Fruit fly (Drosophila melanogaster) whole organism, embryonic: Measurements from ENCODE around the gene Tctp.

Experiments
- Adf1 ChIP-seq: fragments of 200-800 bp; sonication (Bioruptor generic); IDR thresholded peaks from 2 replicates; pipeline ENCODE4 v1.3.6; 2022; ENCODE audit warnings: missing biosample characterization, missing genetic modification characterization
- Atf3 ChIP-seq: fragments of 200-800 bp; sonication (Bioruptor generic); optimal IDR thresholded peaks from 3 replicates; lab custom pipeline; 2016; ENCODE audit warnings: missing biosample characterization, missing genetic modification characterization
- C15 ChIP-seq: fragments of 200-800 bp; sonication (Bioruptor generic); IDR thresholded peaks from 3 replicates; pipeline ENCODE4 v1.3.6; 2022; ENCODE audit warnings: missing biosample characterization, missing genetic modification characterization
- CG10209 ChIP-seq: fragments of 200-800 bp; sonication (Bioruptor generic); optimal IDR thresholded peaks from 3 replicates; lab custom pipeline; 2017; ENCODE audit warnings: missing biosample characterization, mild to moderate bottlenecking, missing genetic modification characterization, missing genetic modification reagents
- CG1024 ChIP-seq: fragments of 200-800 bp; sonication (Bioruptor generic); IDR thresholded peaks from 2 replicates; pipeline ENCODE4 v1.3.6; 2022; ENCODE audit warnings: missing biosample characterization, missing genetic modification characterization
- CG10565 ChIP-seq: fragments of 200-800 bp; sonication (Bioruptor generic); optimal IDR thresholded peaks from 3 replicates; lab custom pipeline; 2016; ENCODE audit warnings: missing biosample characterization, mild to moderate bottlenecking, missing genetic modification characterization
- CG12155 ChIP-seq: fragments of 200-800 bp; sonication (Bioruptor generic); optimal IDR thresholded peaks from 3 replicates; lab custom pipeline; 2016; ENCODE audit warnings: missing biosample characterization, missing genetic modification characterization
- CG12219 ChIP-seq: fragments of 200-800 bp; sonication (Bioruptor generic); optimal IDR thresholded peaks from 3 replicates; lab custom pipeline; 2018; ENCODE audit warnings: missing biosample characterization, mild to moderate bottlenecking, missing genetic modification characterization
- CG12236 ChIP-seq: fragments of 200-800 bp; sonication (Bioruptor generic); optimal IDR thresholded peaks from 2 replicates; lab custom pipeline; 2016; ENCODE audit warnings: missing biosample characterization, missing genetic modification characterization
- CG12942 ChIP-seq: fragments of 200-800 bp; sonication (Bioruptor generic); optimal IDR thresholded peaks from 3 replicates; lab custom pipeline; 2016; ENCODE audit warnings: missing biosample characterization, missing genetic modification characterization
- CG14667 ChIP-seq: fragments of 200-800 bp; sonication (Bioruptor generic); IDR thresholded peaks from 2 replicates; pipeline ENCODE4 v1.3.6; 2022; ENCODE audit warnings: missing biosample characterization, missing genetic modification characterization
- CG14710 ChIP-seq: fragments of 200-800 bp; sonication (Bioruptor generic); optimal IDR thresholded peaks from 3 replicates; lab custom pipeline; 2019; ENCODE audit warnings: missing biosample characterization, mild to moderate bottlenecking, missing genetic modification characterization, moderate library complexity
- CG14860 ChIP-seq: fragments of 200-800 bp; sonication (Bioruptor generic); IDR thresholded peaks from 3 replicates; pipeline ENCODE4 v1.3.6; 2022; ENCODE audit warnings: missing biosample characterization, missing genetic modification characterization; ENCODE audit not compliant: partially characterized antibody
- CG1529 ChIP-seq: fragments of 200-800 bp; sonication (Bioruptor generic); optimal IDR thresholded peaks from 3 replicates; lab custom pipeline; 2018; ENCODE audit warnings: missing biosample characterization, missing genetic modification characterization
- CG17361 ChIP-seq: fragments of 200-800 bp; sonication (Bioruptor generic); IDR thresholded peaks from 3 replicates; pipeline ENCODE4 v1.3.6; 2022; ENCODE audit warnings: missing biosample characterization, missing genetic modification characterization
- CG17385 ChIP-seq: fragments of 200-800 bp; sonication (Bioruptor generic); optimal IDR thresholded peaks from 3 replicates; lab custom pipeline; 2018; ENCODE audit warnings: missing biosample characterization, mild to moderate bottlenecking, missing genetic modification characterization
- CG17802 ChIP-seq: fragments of 200-800 bp; sonication (Bioruptor generic); optimal IDR thresholded peaks from 2 replicates; lab custom pipeline; 2018; ENCODE audit warnings: missing biosample characterization, mild to moderate bottlenecking, missing genetic modification characterization, moderate library complexity
- CG4282 ChIP-seq: fragments of 200-800 bp; sonication (Bioruptor generic); optimal IDR thresholded peaks from 2 replicates; lab custom pipeline; 2016; ENCODE audit warnings: missing biosample characterization, missing genetic modification characterization
- CG4404 ChIP-seq: fragments of 200-800 bp; sonication (Bioruptor generic); IDR thresholded peaks from 2 replicates; pipeline ENCODE4 v1.3.6; 2022; ENCODE audit warnings: missing biosample characterization, missing genetic modification characterization
- CG4617 ChIP-seq: fragments of 200-800 bp; sonication (Bioruptor generic); optimal IDR thresholded peaks from 3 replicates; lab custom pipeline; 2016; ENCODE audit warnings: missing biosample characterization, missing genetic modification characterization, borderline replicate concordance
- CG4730 ChIP-seq: fragments of 200-800 bp; sonication (Bioruptor generic); IDR thresholded peaks from 2 replicates; pipeline ENCODE4 v1.3.6; 2022; ENCODE audit warnings: missing biosample characterization, missing genetic modification characterization
- CG6254 ChIP-seq: fragments of 200-800 bp; sonication (Bioruptor generic); optimal IDR thresholded peaks from 3 replicates; lab custom pipeline; 2017; ENCODE audit warnings: mild to moderate bottlenecking, missing biosample characterization, missing genetic modification reagents, missing genetic modification characterization
- CG8089 ChIP-seq: fragments of 200-800 bp; sonication (Bioruptor generic); optimal IDR thresholded peaks from 3 replicates; lab custom pipeline; 2016; ENCODE audit warnings: missing biosample characterization, missing genetic modification characterization
- CG8290 ChIP-seq, 3 experiments: fragments of 200-800 bp; sonication (Bioruptor generic); optimal IDR thresholded peaks; 2 replicates each; lab custom pipeline; 2016 to 2019; ENCODE audit warnings: missing biosample characterization in 3 of 3, missing genetic modification characterization in 3 of 3, mild to moderate bottlenecking in 2 of 3, moderate library complexity in 1 of 3
- D19A ChIP-seq: fragments of 200-800 bp; optimal IDR thresholded peaks from 3 replicates; lab custom pipeline; 2019; ENCODE audit warnings: missing biosample characterization, mild to moderate bottlenecking, missing genetic modification characterization, moderate library complexity
- Dll ChIP-seq: fragments of 200-800 bp; sonication (Bioruptor generic); IDR thresholded peaks from 4 replicates; pipeline ENCODE4 v1.3.6; 2022; ENCODE audit warnings: missing biosample characterization, missing genetic modification characterization; ENCODE audit not compliant: partially characterized antibody
- HLHmδ ChIP-seq: fragments of 200-800 bp; sonication (Bioruptor generic); optimal IDR thresholded peaks from 2 replicates; lab custom pipeline; 2018; ENCODE audit warnings: missing biosample characterization, mild to moderate bottlenecking, missing genetic modification characterization, moderate library complexity
- HmgD ChIP-seq: fragments of 200-800 bp; sonication (Bioruptor generic); optimal IDR thresholded peaks from 3 replicates; lab custom pipeline; 2016; ENCODE audit warnings: missing biosample characterization, missing genetic modification characterization
- Kr ChIP-seq: fragments of 200-800 bp; sonication (Bioruptor generic); optimal IDR thresholded peaks from 2 replicates; lab custom pipeline; 2017; ENCODE audit warnings: missing biosample characterization, mild to moderate bottlenecking, missing genetic modification characterization
- Lim3 ChIP-seq: fragments of 200-800 bp; sonication (Bioruptor generic); IDR thresholded peaks from 2 replicates; pipeline ENCODE4 v1.3.6; 2022; ENCODE audit warnings: missing biosample characterization, missing genetic modification characterization
- Mes4 ChIP-seq: fragments of 200-800 bp; sonication (Bioruptor generic); optimal IDR thresholded peaks from 2 replicates; lab custom pipeline; 2016; ENCODE audit warnings: missing biosample characterization, missing genetic modification characterization
- NC2β ChIP-seq: fragments of 200-800 bp; sonication (Bioruptor generic); optimal IDR thresholded peaks from 2 replicates; lab custom pipeline; 2016; ENCODE audit warnings: missing biosample characterization, missing genetic modification characterization
- Opbp ChIP-seq: fragments of 200-800 bp; sonication (Bioruptor generic); IDR thresholded peaks from 3 replicates; pipeline ENCODE4 v1.3.6; 2022; ENCODE audit warnings: missing biosample characterization, missing genetic modification characterization; ENCODE audit not compliant: partially characterized antibody
- Ptx1 ChIP-seq: fragments of 200-800 bp; sonication (Bioruptor generic); IDR thresholded peaks from 2 replicates; pipeline ENCODE4 v1.3.6; 2022; ENCODE audit warnings: missing biosample characterization, missing genetic modification characterization
- Six4 ChIP-seq: fragments of 200-800 bp; sonication (Bioruptor generic); optimal IDR thresholded peaks from 2 replicates; lab custom pipeline; 2016; ENCODE audit warnings: missing biosample characterization, missing genetic modification characterization
- Sox102F ChIP-seq: fragments of 200-800 bp; sonication (Bioruptor generic); optimal IDR thresholded peaks from 2 replicates; lab custom pipeline; 2018; ENCODE audit warnings: missing biosample characterization, mild to moderate bottlenecking, missing genetic modification characterization, moderate library complexity
- Usf ChIP-seq: fragments of 200-800 bp; sonication (Bioruptor generic); optimal IDR thresholded peaks from 2 replicates; lab custom pipeline; 2017; ENCODE audit warnings: missing genotype, missing biosample characterization, missing genetic modification characterization
- YL-1 ChIP-seq: fragments of 200-800 bp; sonication (Bioruptor generic); optimal IDR thresholded peaks from 3 replicates; lab custom pipeline; 2017; ENCODE audit warnings: missing biosample characterization, mild to moderate bottlenecking, missing genetic modification characterization
- ac ChIP-seq: fragments of 200-800 bp; sonication (Bioruptor generic); optimal IDR thresholded peaks from 3 replicates; lab custom pipeline; 2017; ENCODE audit warnings: missing biosample characterization, mild to moderate bottlenecking, missing genetic modification characterization
- ase ChIP-seq: fragments of 200-800 bp; sonication (Bioruptor generic); IDR thresholded peaks from 3 replicates; pipeline ENCODE4 v1.3.6; 2022; ENCODE audit warnings: missing biosample characterization, missing genetic modification characterization
- fru ChIP-seq: fragments of >200 bp; optimal IDR thresholded peaks from 2 replicates; lab custom pipeline; 2017
- gfzf ChIP-seq: fragments of 200-800 bp; sonication (Bioruptor generic); optimal IDR thresholded peaks from 2 replicates; lab custom pipeline; 2016; ENCODE audit warnings: missing biosample characterization, mild to moderate bottlenecking, missing genetic modification characterization, moderate library complexity
- h ChIP-seq: fragments of >200 bp; optimal IDR thresholded peaks from 2 replicates; lab custom pipeline; 2017
- her ChIP-seq: fragments of 200-800 bp; sonication (Bioruptor generic); optimal IDR thresholded peaks from 2 replicates; lab custom pipeline; 2016; ENCODE audit warnings: missing biosample characterization, missing genetic modification characterization
- jigr1 ChIP-seq: fragments of 200-800 bp; sonication (Bioruptor generic); IDR thresholded peaks from 3 replicates; pipeline ENCODE4 v1.3.6; 2022; ENCODE audit warnings: missing biosample characterization, missing genetic modification characterization
- luna ChIP-seq: fragments of 200-800 bp; sonication (Bioruptor generic); optimal IDR thresholded peaks from 2 replicates; lab custom pipeline; 2016; ENCODE audit warnings: missing biosample characterization, missing genetic modification characterization
- org-1 ChIP-seq: fragments of 200-800 bp; sonication (Bioruptor generic); optimal IDR thresholded peaks from 2 replicates; lab custom pipeline; 2017; ENCODE audit warnings: missing biosample characterization, missing genetic modification characterization
- otp ChIP-seq: fragments of 200-800 bp; sonication (Bioruptor generic); IDR thresholded peaks from 3 replicates; pipeline ENCODE4, ENCODE4 v1.3.6; 2022; ENCODE audit warnings: missing biosample characterization, missing genetic modification characterization
- pita ChIP-seq: fragments of 200-800 bp; sonication (Bioruptor generic); optimal IDR thresholded peaks from 2 replicates; lab custom pipeline; 2017; ENCODE audit warnings: missing biosample characterization, mild to moderate bottlenecking, missing genetic modification characterization
- prd ChIP-seq, 3 experiments: fragments of >200 bp in 2 of 3; fragments of 200-800 bp in 1 of 3; sonication (Bioruptor generic) in 1 of 3; optimal IDR thresholded peaks in 2 of 3; IDR thresholded peaks in 1 of 3; 2 replicates in 2 of 3; 3 replicates in 1 of 3; pipeline versions ENCODE4 v1.3.6 to Lab custom; 2017 to 2022; ENCODE audit warnings: missing biosample characterization in 1 of 3, missing genetic modification characterization in 1 of 3
- so ChIP-seq: fragments of 200-800 bp; sonication (Bioruptor generic); IDR thresholded peaks from 3 replicates; pipeline ENCODE4 v1.3.6; 2022; ENCODE audit warnings: missing biosample characterization, missing genetic modification characterization
- sob ChIP-seq: fragments of 200-800 bp; sonication (Bioruptor generic); IDR thresholded peaks from 2 replicates; pipeline ENCODE4 v1.3.6; 2022; ENCODE audit warnings: missing biosample characterization, missing genetic modification characterization

Tctp gene

dm6 chr3R:11198062-11198472 lies 12.0 kb upstream of the Tctp start (continued):
- TF ChIP-seq CG4730 (GFP tag; lab: Robert Waterston, UW) (no peak), CG14860 (GFP tag; lab: Robert Waterston, UW) (no peak), CG14710 (no peak), Atf3 (GFP tag; lab: Kevin White, UChicago) (no peak), Lim3 (GFP tag; lab: Robert Waterston, UW) (no peak), ase (GFP tag; lab: Robert Waterston, UW) (no peak), Sox102F (GFP tag; lab: Kevin White, UChicago) (no peak), Dll (GFP tag; lab: Robert Waterston, UW) (no peak), NC2β (GFP tag; lab: Kevin White, UChicago) (no peak), CG14667 (GFP tag; lab: Robert Waterston, UW) (no peak), C15 (GFP tag; lab: Robert Waterston, UW) (no peak), Mes4 (no peak), Adf1 (no peak; the same call in 1 of the 2 replicates), otp (0 out of 3 replicates have a peak, but pooled peaks have one; percentile 8), CG4282 (GFP tag; lab: Kevin White, UChicago) (no peak), CG12236 (GFP tag; lab: Kevin White, UChicago) (no peak), pita (GFP tag; lab: Kevin White, UChicago) (no peak), Six4 (GFP tag; lab: Kevin White, UChicago) (no peak), CG12219 (GFP tag; lab: Kevin White, UChicago) (no peak), CG17385 (GFP tag; lab: Kevin White, UChicago) (peak; percentile 3), CG10209 (GFP tag; lab: Kevin White, UChicago) (no peak), CG17361 (GFP tag; lab: Robert Waterston, UW) (no peak), CG6254 (GFP tag; lab: Kevin White, UChicago) (no peak), sob (peak; percentile 51; the same call in 1 of the 2 replicates), fru (lab: Kevin White, UChicago) (no peak), CG12942 (no peak), CG17802 (tag; lab: Kevin White, UChicago) (no peak), prd (optimal IDR thresholded peaks at IDR 0.05; lab: Kevin White, UChicago) (no peak), prd (GFP tag; IDR thresholded peaks at IDR 0.05; lab: Robert Waterston, UW) (no peak), CG8290 (GFP tag; optimal IDR thresholded peaks at IDR 0.05; lab: Kevin White, UChicago) (no peak), CG8290 (tag; optimal IDR thresholded peaks at IDR 0.05; lab: Kevin White, UChicago) (peak in 1 of 2 experiments; percentile 72), CG1529 (GFP tag; lab: Kevin White, UChicago) (no peak), CG1024 (GFP tag; lab: Robert Waterston, UW) (no peak), CG4404 (GFP tag; lab: Robert Waterston, UW) (no peak), CG10565 (GFP tag; lab: Kevin White, UChicago) (no peak), h (lab: Kevin White, UChicago) (no peak), D19A (tag; lab: Kevin White, UChicago) (no peak), CG8089 (no peak), CG12155 (GFP tag; lab: Kevin White, UChicago) (no peak), Ptx1 (GFP tag; lab: Robert Waterston, UW) (no peak), Opbp (GFP tag; lab: Robert Waterston, UW) (no peak), so (no peak), gfzf (GFP tag; lab: Kevin White, UChicago) (no peak), ac (GFP tag; lab: Kevin White, UChicago) (no peak), luna (GFP tag; lab: Kevin White, UChicago) (no peak), org-1 (GFP tag; lab: Kevin White, UChicago) (no peak), Usf (GFP tag; lab: Kevin White, UChicago) (no peak), YL-1 (GFP tag; lab: Kevin White, UChicago) (no peak), Kr (no peak), HmgD (peak; percentile 3), jigr1 (no peak), her (GFP tag; lab: Kevin White, UChicago) (no peak), HLHmδ (no peak), CG4617 (GFP tag; lab: Kevin White, UChicago) (no peak)
